Worm (Caenorhabditis elegans) whole organism, L1 larva: ENCODE data around the gene srx-133.

ENCODE experiments used
- aly-2 ChIP-seq: fragments of 150-350 bp; optimal IDR thresholded peaks from 2 replicates; lab custom pipeline; 2014; ENCODE audit warnings: missing biosample characterization, missing genetic modification characterization
- dpl-1 ChIP-seq, 3 experiments: fragments of 150-350 bp in 2 of 3; sonication (generic microtip) in 1 of 3; optimal IDR thresholded peaks; 2 replicates each; lab custom pipeline; 2014 to 2017; ENCODE audit warnings: missing biosample characterization in 3 of 3, missing genetic modification characterization in 3 of 3, missing genetic modification reagents in 3 of 3
- nhr-19 ChIP-seq: fragments of 200-800 bp; sonication (Bioruptor generic); conservative IDR thresholded peaks from 2 replicates; pipeline ENCODE4 v1.3.6; 2022; ENCODE audit warnings: missing genetic modification characterization, missing compliant biosample characterization

DNA sequence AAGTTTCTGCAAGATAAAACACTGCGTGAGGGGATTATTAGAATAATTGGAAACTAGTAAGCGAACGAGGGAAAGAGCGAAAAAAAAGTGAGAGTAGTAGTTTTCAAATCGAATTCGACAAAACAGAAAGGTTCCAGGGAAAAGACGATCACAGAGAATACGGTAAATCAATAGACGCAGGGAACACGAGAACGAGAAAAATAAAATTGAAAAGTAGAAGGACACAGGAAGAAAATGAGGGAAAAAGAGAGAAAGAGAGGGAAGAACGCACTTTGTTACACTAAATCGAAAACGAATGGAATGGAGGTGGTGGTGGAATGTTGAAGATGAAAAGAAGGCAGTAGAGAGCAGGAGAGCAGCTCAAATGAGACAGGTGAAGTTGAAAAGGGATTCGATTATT is 41.2 kb upstream of the srx-133 start, which contains the start of gene swan-1:
- no peak for TF ChIP-seq aly-2
- no peak for TF ChIP-seq dpl-1 (GFP tag; optimal IDR thresholded peaks at IDR 0.05; lab: Kevin White, UChicago)
- peak; percentile 14; the same call in 1 of the 2 replicates for TF ChIP-seq nhr-19
